In the genomic region with DNA sequence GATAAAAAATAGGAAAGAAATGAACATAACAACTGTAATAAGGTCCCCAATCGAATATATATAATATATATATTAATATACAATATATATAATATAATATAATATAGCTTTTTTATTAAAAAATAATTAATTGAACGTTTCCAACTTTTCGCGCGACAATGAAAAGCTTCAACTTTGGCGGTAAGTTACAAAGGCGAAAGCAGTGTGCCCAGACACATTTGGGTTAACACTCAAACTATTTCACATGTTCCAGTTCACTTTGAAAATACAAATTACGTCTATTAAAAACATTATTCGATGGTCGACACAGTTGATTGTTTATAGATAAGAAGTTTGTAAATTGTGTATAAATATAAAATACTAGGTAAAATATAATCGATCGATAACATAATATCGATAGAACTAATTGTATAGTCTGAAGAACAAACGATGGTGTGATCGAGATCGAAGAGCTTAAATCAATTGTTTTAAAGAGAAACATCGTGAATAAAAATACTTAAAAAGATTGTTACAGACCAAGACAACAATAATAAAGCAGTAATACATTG, we compare ENCODE assay signal across 2 fruit fly cellular contexts.
A peak's percentile ranks its signal among the peaks of the same experiment; 100 is the strongest.
TF ChIP-seq lines count a peak whose summit lies in the region.

No protein-coding gene starts in this region.

- no peak for TF ChIP-seq CTCF in whole organism, embryonic (GFP tag; optimal IDR thresholded peaks at IDR 0.05; lab: Kevin White, UChicago)

TF ChIP-seq in whole organism, adult, 20 proteins besides CTCF, POLR2A, EP300 and RAD21:
- TF ChIP-seq kay (GFP tag; lab: Kevin White, UChicago; ENCODE audit: borderline replicate concordance) (no peak), CG5204 (GFP tag; optimal IDR thresholded peaks at IDR 0.05; lab: Kevin White, UChicago) (no peak), bab1 (GFP tag; optimal IDR thresholded peaks at IDR 0.05; lab: Kevin White, UChicago) (peak; percentile 8)
TF ChIP-seq in whole organism, adult: peak in this region for 1.

TF ChIP-seq in whole organism, embryonic, 481 proteins besides CTCF, POLR2A, EP300 and RAD21:
- TF ChIP-seq CG8290 (GFP tag; optimal IDR thresholded peaks at IDR 0.05; lab: Kevin White, UChicago) (peak; percentile 21), CG8290 (tag; optimal IDR thresholded peaks at IDR 0.05; lab: Kevin White, UChicago) (no peak), CG16863 (GFP tag; optimal IDR thresholded peaks at IDR 0.05; lab: Kevin White, UChicago) (no peak), stwl (tag; optimal IDR thresholded peaks at IDR 0.05; lab: Kevin White, UChicago) (peak; percentile 55), sna (GFP tag; IDR thresholded peaks at IDR 0.05; lab: Robert Waterston, UW; ENCODE audit: partially characterized antibody) (peak; percentile 52; the same call in 1 of the 2 replicates), Dll (GFP tag; IDR thresholded peaks at IDR 0.05; lab: Robert Waterston, UW; ENCODE audit: partially characterized antibody) (peak; percentile 66), CG13287 (GFP tag; IDR thresholded peaks at IDR 0.05; lab: Robert Waterston, UW; ENCODE audit: partially characterized antibody) (peak; percentile 69), BEAF-32 (GFP tag; optimal IDR thresholded peaks at IDR 0.05; lab: Kevin White, UChicago) (peak; percentile 62), CG15514 (GFP tag; optimal IDR thresholded peaks at IDR 0.05; lab: Kevin White, UChicago) (peak; percentile 25), danr (GFP tag; IDR thresholded peaks at IDR 0.05; lab: Robert Waterston, UW) (no peak), chinmo (GFP tag; IDR thresholded peaks at IDR 0.05; lab: Robert Waterston, UW; ENCODE audit: partially characterized antibody) (0 out of 4 replicates have a peak, but pooled peaks have one; percentile 22), rib (GFP tag; IDR thresholded peaks at IDR 0.05; lab: Robert Waterston, UW) (no peak), HLH4C (GFP tag; IDR thresholded peaks at IDR 0.05; lab: Robert Waterston, UW; ENCODE audit: partially characterized antibody) (peak; percentile 40; the same call in 2 of the 3 replicates), CG16813 (GFP tag; IDR thresholded peaks at IDR 0.05; lab: Robert Waterston, UW; ENCODE audit: partially characterized antibody) (peak; percentile 61), Blimp-1 (GFP tag; optimal IDR thresholded peaks at IDR 0.05; lab: Kevin White, UChicago) (no peak), gfzf (GFP tag; optimal IDR thresholded peaks at IDR 0.05; lab: Kevin White, UChicago) (peak; percentile 35), hbn (GFP tag; IDR thresholded peaks at IDR 0.05; lab: Robert Waterston, UW; ENCODE audit: partially characterized antibody) (peak; percentile 30), hb (GFP tag; IDR thresholded peaks at IDR 0.05; lab: Robert Waterston, UW; ENCODE audit: partially characterized antibody) (peak; percentile 35; the same call in 1 of the 3 replicates), CG2129 (GFP tag; IDR thresholded peaks at IDR 0.05; lab: Robert Waterston, UW; ENCODE audit: partially characterized antibody) (0 out of 2 replicates have a peak, but pooled peaks have one; percentile 12), amos (GFP tag; IDR thresholded peaks at IDR 0.05; lab: Robert Waterston, UW; ENCODE audit: partially characterized antibody) (peak; percentile 56; the same call in 1 of the 2 replicates), unc-4 (GFP tag; IDR thresholded peaks at IDR 0.05; lab: Robert Waterston, UW; ENCODE audit: partially characterized antibody) (peak; percentile 52), knrl (GFP tag; IDR thresholded peaks at IDR 0.05; lab: Robert Waterston, UW; ENCODE audit: partially characterized antibody) (peak; percentile 47; the same call in 2 of the 3 replicates), Doc3 (GFP tag; IDR thresholded peaks at IDR 0.05; lab: Robert Waterston, UW; ENCODE audit: partially characterized antibody) (peak; percentile 53; the same call in 2 of the 3 replicates), pzg (GFP tag; optimal IDR thresholded peaks at IDR 0.05; lab: Kevin White, UChicago) (peak; percentile 33), seq (GFP tag; IDR thresholded peaks at IDR 0.05; lab: Robert Waterston, UW) (no peak), CG34224 (GFP tag; IDR thresholded peaks at IDR 0.05; lab: Robert Waterston, UW; ENCODE audit: partially characterized antibody) (peak; percentile 65), Opbp (GFP tag; IDR thresholded peaks at IDR 0.05; lab: Robert Waterston, UW; ENCODE audit: partially characterized antibody) (peak; percentile 53; the same call in 2 of the 3 replicates), onecut (GFP tag; IDR thresholded peaks at IDR 0.05; lab: Robert Waterston, UW) (no peak), Dref (GFP tag; IDR thresholded peaks at IDR 0.05; lab: Robert Waterston, UW) (peak; percentile 57), Scr (GFP tag; IDR thresholded peaks at IDR 0.05; lab: Robert Waterston, UW; ENCODE audit: partially characterized antibody) (peak; percentile 62), Dp (GFP tag; optimal IDR thresholded peaks at IDR 0.05; lab: Kevin White, UChicago) (peak; percentile 64), CG16815 (GFP tag; optimal IDR thresholded peaks at IDR 0.05; lab: Kevin White, UChicago) (no peak), inv (GFP tag; IDR thresholded peaks at IDR 0.05; lab: Robert Waterston, UW; ENCODE audit: partially characterized antibody) (peak; percentile 31; the same call in 1 of the 2 replicates), Med (GFP tag; lab: Kevin White, UChicago) (peak; percentile 9), CG17802 (tag; optimal IDR thresholded peaks at IDR 0.05; lab: Kevin White, UChicago) (no peak), CG9215 (GFP tag; IDR thresholded peaks at IDR 0.05; lab: Robert Waterston, UW) (no peak), E2f2 (GFP tag; IDR thresholded peaks at IDR 0.05; lab: Robert Waterston, UW) (peak; percentile 73)
TF ChIP-seq in whole organism, embryonic: peak in this region for 27.
